Worm (Caenorhabditis elegans) whole organism, L4 larva: ENCODE measurements around the gene lron-3.

Source experiments
- D1046.2 ChIP-seq: fragments of 200-800 bp; sonication (Bioruptor generic); IDR thresholded peaks from 2 replicates; pipeline ENCODE4 v1.3.6; 2022; ENCODE audit warnings: missing genetic modification characterization, missing compliant biosample characterization
- F10B5.3 ChIP-seq: sonication (generic microtip); optimal IDR thresholded peaks from 2 replicates; lab custom pipeline; 2016; ENCODE audit warnings: mild to moderate bottlenecking, missing genetic modification characterization, missing compliant biosample characterization
- F26F4.8 ChIP-seq: fragments of 200-800 bp; sonication (Bioruptor generic); conservative IDR thresholded peaks from 2 replicates; pipeline ENCODE4 v1.3.6; 2022; ENCODE audit warnings: missing genetic modification characterization, missing compliant biosample characterization
- ZK337.2 ChIP-seq: fragments of 200-800 bp; sonication (Bioruptor generic); IDR thresholded peaks from 2 replicates; pipeline ENCODE4 v1.3.6; 2022; ENCODE audit warnings: missing genetic modification reagents, missing genetic modification characterization, missing compliant biosample characterization
- aha-1 ChIP-seq: fragments of 150-350 bp; peaks from one replicate; lab custom pipeline; 2014; ENCODE audit warnings: missing biosample characterization, missing genetic modification characterization
- ama-1 ChIP-seq: fragments of 150-350 bp; optimal IDR thresholded peaks from 2 replicates; lab custom pipeline; 2014; ENCODE audit warnings: inconsistent platforms, mixed read lengths
- daf-16 ChIP-seq, 3 experiments: sonication (generic microtip); optimal IDR thresholded peaks; 2 replicates each; lab custom pipeline; 2016 to 2017; ENCODE audit warnings: missing genetic modification characterization in 3 of 3, missing genetic modification reagents in 3 of 3, mild to moderate bottlenecking in 2 of 3, missing compliant biosample characterization in 2 of 3, missing biosample characterization in 1 of 3, moderate library complexity in 1 of 3
- dmd-6 ChIP-seq: fragments of 200-800 bp; sonication (Bioruptor generic); IDR thresholded peaks from 2 replicates; pipeline ENCODE4 v1.3.6; 2022; ENCODE audit warnings: missing genetic modification reagents, missing genetic modification characterization, missing compliant biosample characterization
- dmd-9 ChIP-seq: fragments of 200-800 bp; sonication (Bioruptor generic); IDR thresholded peaks from 2 replicates; pipeline ENCODE4 v1.3.6; 2022; ENCODE audit warnings: missing genetic modification reagents, missing genetic modification characterization, missing compliant biosample characterization
- dve-1 ChIP-seq: sonication (generic microtip); optimal IDR thresholded peaks from 2 replicates; lab custom pipeline; 2017; ENCODE audit warnings: antibody characterized with exemption, mild to moderate bottlenecking, missing genetic modification characterization, missing compliant biosample characterization; ENCODE audit not compliant: insufficient read depth
- egl-27 ChIP-seq: sonication (generic microtip); optimal IDR thresholded peaks from 3 replicates; lab custom pipeline; 2017; ENCODE audit warnings: missing biosample characterization, missing genetic modification reagents, missing genetic modification characterization
- fos-1 ChIP-seq: fragments of 150-350 bp; optimal IDR thresholded peaks from 2 replicates; lab custom pipeline; 2014; ENCODE audit warnings: missing biosample characterization, missing genetic modification characterization
- hlh-30 ChIP-seq: sonication (generic microtip); optimal IDR thresholded peaks from 2 replicates; lab custom pipeline; 2017; ENCODE audit warnings: antibody characterized with exemption, mild to moderate bottlenecking, missing genetic modification characterization, missing compliant biosample characterization; ENCODE audit not compliant: insufficient read depth
- jun-1 ChIP-seq: fragments of 150-350 bp; optimal IDR thresholded peaks from 2 replicates; lab custom pipeline; 2014; ENCODE audit warnings: missing biosample characterization, missing genetic modification reagents, missing genetic modification characterization
- lin-13 ChIP-seq: fragments of 150-350 bp; optimal IDR thresholded peaks from 2 replicates; lab custom pipeline; 2014; ENCODE audit warnings: missing biosample characterization, missing genetic modification reagents, missing genetic modification characterization
- lin-29 ChIP-seq: fragments of 200-800 bp; sonication (Bioruptor generic); IDR thresholded peaks from 2 replicates; pipeline ENCODE4 v1.3.6; 2022; ENCODE audit warnings: missing genetic modification reagents, missing genetic modification characterization, missing compliant biosample characterization
- lin-39 ChIP-seq: fragments of 150-350 bp; optimal IDR thresholded peaks from 2 replicates; lab custom pipeline; 2014; ENCODE audit warnings: missing biosample characterization, missing genetic modification reagents, missing genetic modification characterization
- lir-3 ChIP-seq: sonication (generic microtip); optimal IDR thresholded peaks from 2 replicates; lab custom pipeline; 2016; ENCODE audit warnings: mild to moderate bottlenecking, missing genetic modification characterization, missing compliant biosample characterization
- mdt-29 ChIP-seq: fragments of 200-800 bp; sonication (Bioruptor generic); IDR thresholded peaks from 2 replicates; pipeline ENCODE4 v1.3.6; 2022; ENCODE audit warnings: missing genetic modification reagents, missing genetic modification characterization, missing compliant biosample characterization
- mep-1 ChIP-seq: fragments of 150-350 bp; sonication (generic microtip); optimal IDR thresholded peaks from 3 replicates; lab custom pipeline; 2014; ENCODE audit warnings: missing biosample characterization, missing genetic modification characterization
- mes-2 ChIP-seq: sonication (generic microtip); optimal IDR thresholded peaks from 2 replicates; lab custom pipeline; 2016; ENCODE audit warnings: missing genotype, mild to moderate bottlenecking, missing genetic modification characterization, missing compliant biosample characterization; ENCODE audit not compliant: poor library complexity, severe bottlenecking
- mxl-2 ChIP-seq: fragments of 200-800 bp; sonication (Bioruptor generic); conservative IDR thresholded peaks from 2 replicates; pipeline ENCODE4 v1.3.6; 2022; ENCODE audit warnings: missing genetic modification reagents, missing genetic modification characterization, missing compliant biosample characterization
- mxl-3 ChIP-seq: fragments of 200-800 bp; sonication (Bioruptor generic); optimal IDR thresholded peaks from 2 replicates; lab custom pipeline; 2018; ENCODE audit warnings: mild to moderate bottlenecking, missing genetic modification characterization, missing compliant biosample characterization
- nhr-10 ChIP-seq: fragments of 150-350 bp; optimal IDR thresholded peaks from 2 replicates; lab custom pipeline; 2014; ENCODE audit warnings: missing biosample characterization, missing genetic modification characterization
- nhr-102 ChIP-seq: sonication (generic microtip); optimal IDR thresholded peaks from 2 replicates; lab custom pipeline; 2016; ENCODE audit warnings: mild to moderate bottlenecking, missing genetic modification characterization, moderate library complexity, missing compliant biosample characterization
- nhr-237 ChIP-seq: sonication (generic microtip); optimal IDR thresholded peaks from 2 replicates; lab custom pipeline; 2017; ENCODE audit warnings: missing biosample characterization, missing genetic modification characterization
- nhr-25 ChIP-seq: sonication (generic microtip); optimal IDR thresholded peaks from 2 replicates; lab custom pipeline; 2017; ENCODE audit warnings: missing genetic modification characterization, mild to moderate bottlenecking, missing compliant biosample characterization, antibody characterized with exemption, moderate library complexity, borderline replicate concordance; ENCODE audit not compliant: insufficient read depth
- nhr-76 ChIP-seq: fragments of 150-350 bp; optimal IDR thresholded peaks from 2 replicates; lab custom pipeline; 2014; ENCODE audit warnings: missing biosample characterization, missing genetic modification characterization
- nhr-77 ChIP-seq: fragments of 150-350 bp; optimal IDR thresholded peaks from 2 replicates; lab custom pipeline; 2014; ENCODE audit warnings: missing biosample characterization, missing genetic modification characterization
- pha-4 ChIP-seq, 2 experiments: fragments of 150-350 bp in 1 of 2; fragments of 200-800 bp in 1 of 2; sonication (Bioruptor generic) in 1 of 2; IDR thresholded peaks in 1 of 2; optimal IDR thresholded peaks in 1 of 2; 2 replicates each; pipeline versions ENCODE4 v1.3.6 to Lab custom; 2014 to 2022; ENCODE audit warnings: missing genetic modification characterization in 2 of 2, missing genetic modification reagents in 2 of 2, missing biosample characterization in 1 of 2, missing compliant biosample characterization in 1 of 2
- rbr-2 ChIP-seq: sonication (generic microtip); optimal IDR thresholded peaks from 2 replicates; lab custom pipeline; 2016; ENCODE audit warnings: missing genotype, missing genetic modification characterization, missing compliant biosample characterization
- set-16 ChIP-seq: fragments of 200-800 bp; sonication (Bioruptor generic); IDR thresholded peaks from 2 replicates; pipeline ENCODE4 v1.3.6; 2022; ENCODE audit warnings: missing genetic modification reagents, missing genetic modification characterization, missing compliant biosample characterization
- snpc-4 ChIP-seq: fragments of 150-350 bp; optimal IDR thresholded peaks from 2 replicates; lab custom pipeline; 2014; ENCODE audit warnings: missing biosample characterization, missing genetic modification characterization
- spr-1 ChIP-seq: sonication (generic microtip); optimal IDR thresholded peaks from 2 replicates; lab custom pipeline; 2016; ENCODE audit warnings: mild to moderate bottlenecking, missing genetic modification characterization, missing compliant biosample characterization
- tra-1 ChIP-seq: fragments of 200-800 bp; sonication (Bioruptor generic); IDR thresholded peaks from 2 replicates; pipeline ENCODE4 v1.3.6; 2022; ENCODE audit warnings: missing genetic modification reagents, missing genetic modification characterization, missing compliant biosample characterization
- unc-39 ChIP-seq: sonication (generic microtip); optimal IDR thresholded peaks from 2 replicates; lab custom pipeline; 2017; ENCODE audit warnings: missing biosample characterization, missing genetic modification characterization
- unc-62 ChIP-seq, 3 experiments: fragments of 150-350 bp in 1 of 3; sonication (generic microtip); optimal IDR thresholded peaks in 2 of 3; peaks in 1 of 3; 1 replicate in 1 of 3; 2 replicates in 2 of 3; lab custom pipeline; 2014 to 2017; ENCODE audit warnings: missing biosample characterization in 3 of 3, missing genetic modification characterization in 3 of 3, missing genetic modification reagents in 3 of 3, missing genotype in 1 of 3
- zag-1 ChIP-seq: fragments of 150-350 bp; optimal IDR thresholded peaks from 2 replicates; lab custom pipeline; 2014; ENCODE audit warnings: missing biosample characterization, missing genetic modification characterization
- zfp-2 ChIP-seq: sonication (generic microtip); optimal IDR thresholded peaks from 2 replicates; lab custom pipeline; 2016; ENCODE audit warnings: mild to moderate bottlenecking, missing genetic modification characterization, missing compliant biosample characterization
- ztf-7 ChIP-seq: fragments of 150-350 bp; optimal IDR thresholded peaks from 2 replicates; lab custom pipeline; 2014; ENCODE audit warnings: missing biosample characterization, missing genetic modification characterization

The lron-3 gene

ce11 chrX:15593366-15593765 is 35.6 kb upstream of the lron-3 start:
- TF ChIP-seq mxl-3 (no peak), rbr-2 (tag; lab: Kevin White, UChicago) (no peak), nhr-10 (no peak), aha-1 (tag; lab: Kevin White, UChicago) (peak; percentile 80), ztf-7 (no peak), nhr-237 (tag; lab: Kevin White, UChicago) (no peak), zfp-2 (tag; lab: Kevin White, UChicago) (no peak), ama-1 (lab: Kevin White, UChicago) (no peak), egl-27 (no peak), unc-62 (GFP tag; optimal IDR thresholded peaks at IDR 0.05 in 1 of 2; lab: Kevin White, UChicago) (peak in 1 of 2 experiments; percentile 62), unc-62 (tag; optimal IDR thresholded peaks at IDR 0.05; lab: Kevin White, UChicago) (no peak), unc-39 (no peak), nhr-102 (no peak), nhr-25 (no peak)

ce11 chrX:15591068-15591467 is 33.3 kb upstream of the lron-3 start, which contains the start of gene usp-33:
Gene usp-33 (plus strand): TSS chrX:15591368.
- TF ChIP-seq aha-1 (tag; lab: Kevin White, UChicago) (peak; percentile 21), F26F4.8 (GFP tag; lab: Robert Waterston, UW) (no peak)
- TF ChIP-seq, all 104 proteins: peak for 1

- TF ChIP-seq pha-4 (GFP tag; IDR thresholded peaks at IDR 0.05; lab: Robert Waterston, UW) (no peak), pha-4 (tag; optimal IDR thresholded peaks at IDR 0.05; lab: Kevin White, UChicago) (no peak), D1046.2 (no peak), aha-1 (tag; lab: Kevin White, UChicago) (peak; percentile 28), ZK337.2 (GFP tag; lab: Robert Waterston, UW) (no peak), dve-1 (tag; lab: Kevin White, UChicago) (no peak), snpc-4 (tag; lab: Kevin White, UChicago) (no peak), dmd-6 (GFP tag; lab: Robert Waterston, UW) (no peak), ama-1 (lab: Kevin White, UChicago) (no peak), spr-1 (tag; lab: Kevin White, UChicago) (no peak), mdt-29 (GFP tag; lab: Robert Waterston, UW) (no peak), F10B5.3 (no peak), daf-16 (GFP tag; optimal IDR thresholded peaks at IDR 0.05; lab: Kevin White, UChicago) (no peak), daf-16 (tag; optimal IDR thresholded peaks at IDR 0.05; lab: Kevin White, UChicago) (peak; percentile 55), ztf-7 (no peak), nhr-77 (tag; lab: Kevin White, UChicago) (no peak), nhr-76 (tag; lab: Kevin White, UChicago) (no peak), lin-13 (GFP tag; lab: Kevin White, UChicago) (no peak), zag-1 (tag; lab: Kevin White, UChicago) (no peak), dmd-9 (no peak), lir-3 (tag; lab: Kevin White, UChicago) (no peak), hlh-30 (peak; percentile 39), mes-2 (tag; lab: Kevin White, UChicago) (peak; percentile 49), mxl-2 (GFP tag; lab: Robert Waterston, UW) (no peak), nhr-25 (no peak), lin-29 (no peak), lin-39 (tag; lab: Kevin White, UChicago) (no peak), rbr-2 (tag; lab: Kevin White, UChicago) (no peak), jun-1 (tag; lab: Kevin White, UChicago) (no peak), set-16 (GFP tag; lab: Robert Waterston, UW) (no peak), fos-1 (tag; lab: Kevin White, UChicago) (no peak), mep-1 (tag; lab: Kevin White, UChicago) (no peak), tra-1 (GFP tag; lab: Robert Waterston, UW) (no peak), nhr-102 (no peak)
Measured at ce11 chrX:15590347-15590928, 32.7 kb upstream of the lron-3 start, which contains the start of gene gas-1. Gene gas-1 (minus strand): TSS chrX:15590397.
